Fruit fly (Drosophila melanogaster) whole organism, embryonic: ENCODE measurements around the gene CG5608.

Source experiments
- CG11695 ChIP-seq: fragments of 200-800 bp; sonication (Bioruptor generic); IDR thresholded peaks from 3 replicates; pipeline ENCODE4 v1.3.6; 2022; ENCODE audit warnings: missing biosample characterization, missing genetic modification characterization
- CG13624 ChIP-seq: fragments of 200-800 bp; sonication (Bioruptor generic); optimal IDR thresholded peaks from 2 replicates; lab custom pipeline; 2016; ENCODE audit warnings: missing biosample characterization, missing genetic modification characterization
- CG14860 ChIP-seq: fragments of 200-800 bp; sonication (Bioruptor generic); IDR thresholded peaks from 3 replicates; pipeline ENCODE4 v1.3.6; 2022; ENCODE audit warnings: missing biosample characterization, missing genetic modification characterization; ENCODE audit not compliant: partially characterized antibody
- CG17612 ChIP-seq: fragments of 200-800 bp; sonication (Bioruptor generic); IDR thresholded peaks from 2 replicates; pipeline ENCODE4 v1.3.6; 2022; ENCODE audit warnings: missing biosample characterization, missing genetic modification characterization
- CG2199 ChIP-seq: fragments of 200-800 bp; sonication (Bioruptor generic); IDR thresholded peaks from 3 replicates; pipeline ENCODE4 v1.3.6; 2022; ENCODE audit warnings: missing biosample characterization, missing genetic modification characterization
- CG2712 ChIP-seq: fragments of 200-800 bp; optimal IDR thresholded peaks from 3 replicates; lab custom pipeline; 2019; ENCODE audit warnings: missing biosample characterization, mild to moderate bottlenecking, missing genetic modification characterization, moderate library complexity
- CG30403 ChIP-seq: fragments of 200-800 bp; sonication (Bioruptor generic); optimal IDR thresholded peaks from 3 replicates; lab custom pipeline; 2016; ENCODE audit warnings: missing biosample characterization, missing genetic modification characterization
- CG34224 ChIP-seq: fragments of 200-800 bp; sonication (Bioruptor generic); IDR thresholded peaks from 3 replicates; pipeline ENCODE4 v1.3.6; 2022; ENCODE audit warnings: missing biosample characterization, missing genetic modification characterization; ENCODE audit not compliant: partially characterized antibody
- CG4730 ChIP-seq: fragments of 200-800 bp; sonication (Bioruptor generic); IDR thresholded peaks from 2 replicates; pipeline ENCODE4 v1.3.6; 2022; ENCODE audit warnings: missing biosample characterization, missing genetic modification characterization
- CG4854 ChIP-seq: fragments of 200-800 bp; sonication (Bioruptor generic); optimal IDR thresholded peaks from 2 replicates; lab custom pipeline; 2016; ENCODE audit warnings: missing biosample characterization, missing genetic modification characterization, inconsistent platforms
- CG6765 ChIP-seq: fragments of 200-800 bp; sonication (Bioruptor generic); optimal IDR thresholded peaks from 3 replicates; lab custom pipeline; 2017; ENCODE audit warnings: missing biosample characterization, mild to moderate bottlenecking, missing genetic modification characterization
- CG7786 ChIP-seq: fragments of 200-800 bp; sonication (Bioruptor generic); optimal IDR thresholded peaks from 2 replicates; lab custom pipeline; 2016; ENCODE audit warnings: missing biosample characterization, missing genetic modification characterization
- CG7928 ChIP-seq: fragments of 200-800 bp; sonication (Bioruptor generic); optimal IDR thresholded peaks from 2 replicates; lab custom pipeline; 2017; ENCODE audit warnings: missing biosample characterization, mild to moderate bottlenecking, missing genetic modification characterization
- CG7987 ChIP-seq: fragments of 200-800 bp; sonication (Bioruptor generic); optimal IDR thresholded peaks from 2 replicates; lab custom pipeline; 2018; ENCODE audit warnings: missing biosample characterization, mild to moderate bottlenecking, missing genetic modification characterization, moderate library complexity
- CkIIα-i1 ChIP-seq: fragments of 200-800 bp; sonication (Bioruptor generic); IDR thresholded peaks from 2 replicates; pipeline ENCODE4 v1.3.6; 2022; ENCODE audit warnings: missing biosample characterization, missing genetic modification characterization
- D19A ChIP-seq: fragments of 200-800 bp; optimal IDR thresholded peaks from 3 replicates; lab custom pipeline; 2019; ENCODE audit warnings: missing biosample characterization, mild to moderate bottlenecking, missing genetic modification characterization, moderate library complexity
- Deaf1 ChIP-seq: fragments of 200-800 bp; optimal IDR thresholded peaks from 3 replicates; lab custom pipeline; 2019; ENCODE audit warnings: missing biosample characterization, mild to moderate bottlenecking, missing genetic modification characterization, moderate library complexity
- Dp ChIP-seq: fragments of 200-800 bp; sonication (Bioruptor generic); optimal IDR thresholded peaks from 2 replicates; lab custom pipeline; 2018; ENCODE audit warnings: missing biosample characterization, mild to moderate bottlenecking, missing genetic modification characterization, moderate library complexity
- Ets65A ChIP-seq: fragments of 200-800 bp; sonication (Bioruptor generic); peaks from one replicate; lab custom pipeline; 2016; ENCODE audit warnings: missing biosample characterization, missing genetic modification characterization
- Gsc ChIP-seq: fragments of 200-800 bp; sonication (Bioruptor generic); IDR thresholded peaks from 2 replicates; pipeline ENCODE4 v1.3.6; 2022; ENCODE audit warnings: missing biosample characterization, missing genetic modification characterization
- HLH4C ChIP-seq: fragments of 200-800 bp; sonication (Bioruptor generic); IDR thresholded peaks from 3 replicates; pipeline ENCODE4 v1.3.6; 2022; ENCODE audit warnings: missing biosample characterization, missing genetic modification characterization; ENCODE audit not compliant: partially characterized antibody
- Hr78 ChIP-seq, 2 experiments: fragments of 200-800 bp in 1 of 2; fragments of >200 bp in 1 of 2; sonication (Bioruptor generic) in 1 of 2; optimal IDR thresholded peaks; 2 replicates each; lab custom pipeline; 2017 to 2019; ENCODE audit warnings: missing biosample characterization in 2 of 2, missing genetic modification characterization in 2 of 2, mild to moderate bottlenecking in 1 of 2, moderate library complexity in 1 of 2
- Opbp ChIP-seq: fragments of 200-800 bp; sonication (Bioruptor generic); IDR thresholded peaks from 3 replicates; pipeline ENCODE4 v1.3.6; 2022; ENCODE audit warnings: missing biosample characterization, missing genetic modification characterization; ENCODE audit not compliant: partially characterized antibody
- Rfx ChIP-seq: fragments of 200-800 bp; sonication (Bioruptor generic); IDR thresholded peaks from 2 replicates; pipeline ENCODE4 v1.3.6; 2022; ENCODE audit warnings: missing biosample characterization, missing genetic modification characterization
- Rx ChIP-seq: fragments of 200-800 bp; sonication (Bioruptor generic); IDR thresholded peaks from 2 replicates; pipeline ENCODE4 v1.3.6; 2022; ENCODE audit warnings: missing biosample characterization, missing genetic modification characterization
- Scr ChIP-seq: fragments of 200-800 bp; sonication (Bioruptor generic); IDR thresholded peaks from 2 replicates; pipeline ENCODE4 v1.3.6; 2022; ENCODE audit warnings: missing biosample characterization, missing genetic modification characterization; ENCODE audit not compliant: partially characterized antibody
- ab ChIP-seq: fragments of 200-800 bp; sonication (Bioruptor generic); optimal IDR thresholded peaks from 2 replicates; lab custom pipeline; 2016; ENCODE audit warnings: missing biosample characterization, missing genetic modification characterization
- ac ChIP-seq: fragments of 200-800 bp; sonication (Bioruptor generic); optimal IDR thresholded peaks from 3 replicates; lab custom pipeline; 2017; ENCODE audit warnings: missing biosample characterization, mild to moderate bottlenecking, missing genetic modification characterization
- ash1 ChIP-seq: fragments of 200-800 bp; sonication (Bioruptor generic); optimal IDR thresholded peaks from 2 replicates; lab custom pipeline; 2018; ENCODE audit warnings: missing biosample characterization, mild to moderate bottlenecking, missing genetic modification characterization
- bcd ChIP-seq: fragments of 200-800 bp; sonication (Bioruptor generic); optimal IDR thresholded peaks from 2 replicates; lab custom pipeline; 2017; ENCODE audit warnings: missing biosample characterization, mild to moderate bottlenecking, missing genetic modification characterization
- btn ChIP-seq: fragments of 200-800 bp; sonication (Bioruptor generic); optimal IDR thresholded peaks from 2 replicates; lab custom pipeline; 2016; ENCODE audit warnings: missing biosample characterization, missing genetic modification characterization
- chinmo ChIP-seq: fragments of 200-800 bp; sonication (Bioruptor generic); IDR thresholded peaks from 4 replicates; pipeline ENCODE4 v1.3.6; 2022; ENCODE audit warnings: missing biosample characterization, missing genetic modification characterization; ENCODE audit not compliant: partially characterized antibody
- chm ChIP-seq: fragments of 200-800 bp; sonication (Bioruptor generic); IDR thresholded peaks from 2 replicates; pipeline ENCODE4 v1.3.6; 2022; ENCODE audit warnings: missing biosample characterization, missing genetic modification characterization
- corto ChIP-seq: fragments of 200-800 bp; sonication (Bioruptor generic); optimal IDR thresholded peaks from 2 replicates; lab custom pipeline; 2016; ENCODE audit warnings: missing biosample characterization, mild to moderate bottlenecking, missing genetic modification characterization, moderate library complexity
- crol ChIP-seq: fragments of 200-800 bp; sonication (Bioruptor generic); IDR thresholded peaks from 2 replicates; pipeline ENCODE4 v1.3.6; 2022; ENCODE audit warnings: missing biosample characterization, missing genetic modification characterization
- dmrt11E ChIP-seq: fragments of 200-800 bp; sonication (Bioruptor generic); optimal IDR thresholded peaks from 3 replicates; lab custom pipeline; 2018; ENCODE audit warnings: missing biosample characterization, mild to moderate bottlenecking, missing genetic modification characterization, moderate library complexity
- dpn ChIP-seq, 2 experiments: fragments of 200-800 bp; sonication (Bioruptor generic); optimal IDR thresholded peaks; 3 replicates each; lab custom pipeline; 2016; ENCODE audit warnings: missing biosample characterization in 2 of 2, missing genetic modification characterization in 2 of 2
- ems ChIP-seq: fragments of 200-800 bp; sonication (Bioruptor generic); optimal IDR thresholded peaks from 3 replicates; lab custom pipeline; 2016; ENCODE audit warnings: missing biosample characterization, missing genetic modification characterization
- en ChIP-seq: fragments of 200-800 bp; sonication (Bioruptor generic); optimal IDR thresholded peaks from 2 replicates; lab custom pipeline; 2016; ENCODE audit warnings: missing biosample characterization, missing genetic modification characterization
- fd64A ChIP-seq: fragments of 200-800 bp; sonication (Bioruptor generic); optimal IDR thresholded peaks from 3 replicates; lab custom pipeline; 2018; ENCODE audit warnings: missing biosample characterization, mild to moderate bottlenecking, missing genetic modification characterization
- ken ChIP-seq: fragments of 200-800 bp; sonication (Bioruptor generic); IDR thresholded peaks from 3 replicates; pipeline ENCODE4 v1.3.6; 2022; ENCODE audit warnings: missing biosample characterization, missing genetic modification characterization
- klu ChIP-seq: fragments of 200-800 bp; sonication (Bioruptor generic); IDR thresholded peaks from 2 replicates; pipeline ENCODE4 v1.3.6; 2022; ENCODE audit warnings: missing biosample characterization, missing genetic modification characterization
- lmd ChIP-seq: fragments of 200-800 bp; sonication (Bioruptor generic); IDR thresholded peaks from 2 replicates; pipeline ENCODE4 v1.3.6; 2022; ENCODE audit warnings: missing biosample characterization, missing genetic modification characterization
- lola ChIP-seq, 3 experiments: fragments of >200 bp in 2 of 3; fragments of 200-800 bp in 1 of 3; sonication (Bioruptor generic) in 1 of 3; optimal IDR thresholded peaks; 2 replicates each; lab custom pipeline; 2017 to 2019; ENCODE audit warnings: missing biosample characterization in 3 of 3, missing genetic modification characterization in 3 of 3, mild to moderate bottlenecking in 1 of 3, moderate library complexity in 1 of 3
- prd ChIP-seq, 3 experiments: fragments of >200 bp in 2 of 3; fragments of 200-800 bp in 1 of 3; sonication (Bioruptor generic) in 1 of 3; optimal IDR thresholded peaks in 2 of 3; IDR thresholded peaks in 1 of 3; 2 replicates in 2 of 3; 3 replicates in 1 of 3; pipeline versions ENCODE4 v1.3.6 to Lab custom; 2017 to 2022; ENCODE audit warnings: missing biosample characterization in 1 of 3, missing genetic modification characterization in 1 of 3
- sd ChIP-seq: fragments of 200-800 bp; sonication (Bioruptor generic); optimal IDR thresholded peaks from 3 replicates; lab custom pipeline; 2018; ENCODE audit warnings: missing biosample characterization, mild to moderate bottlenecking, missing genetic modification characterization, moderate library complexity
- tin ChIP-seq: fragments of 200-800 bp; sonication (Bioruptor generic); optimal IDR thresholded peaks from 3 replicates; lab custom pipeline; 2016; ENCODE audit warnings: missing biosample characterization, missing genetic modification characterization
- vnd ChIP-seq: fragments of 200-800 bp; sonication (Bioruptor generic); IDR thresholded peaks from 3 replicates; pipeline ENCODE4 v1.3.6; 2022; ENCODE audit warnings: missing biosample characterization, missing genetic modification characterization; ENCODE audit not compliant: partially characterized antibody
- vvl ChIP-seq: fragments of 200-800 bp; sonication (Bioruptor generic); IDR thresholded peaks from 2 replicates; pipeline ENCODE4 v1.3.6; 2022; ENCODE audit warnings: missing biosample characterization, missing genetic modification characterization

CG5608 gene

dm6 chr3R:12439401-12440143 lies 25.5 kb downstream of the CG5608 start, which contains the start of gene Desat1 (continued):
- no peak for TF ChIP-seq Gsc
- TF ChIP-seq ken: no peak
- peak; percentile 14 for TF ChIP-seq CG6765 (GFP tag; lab: Kevin White, UChicago)
- TF ChIP-seq fd64A: no peak
- no peak for TF ChIP-seq CG2199
- no peak for TF ChIP-seq ab (GFP tag; lab: Kevin White, UChicago)
- TF ChIP-seq lola (GFP tag; optimal IDR thresholded peaks at IDR 0.05; lab: Kevin White, UChicago): no peak
- TF ChIP-seq D19A (tag; lab: Kevin White, UChicago): peak; percentile 55
- no peak for TF ChIP-seq bcd (GFP tag; lab: Kevin White, UChicago)
- no peak for TF ChIP-seq ac
- TF ChIP-seq CG4730 (GFP tag; lab: Robert Waterston, UW): no peak
- TF ChIP-seq Ets65A (GFP tag; lab: Kevin White, UChicago): no peak
- TF ChIP-seq ems (GFP tag; lab: Kevin White, UChicago): no peak
- TF ChIP-seq Rfx (GFP tag; lab: Robert Waterston, UW): no peak
- TF ChIP-seq vvl: no peak
- no peak for TF ChIP-seq CkIIα-i1 (GFP tag; lab: Robert Waterston, UW)
- TF ChIP-seq Dp: peak; percentile 58
- no peak for TF ChIP-seq CG7786 (GFP tag; lab: Kevin White, UChicago)
- no peak for TF ChIP-seq CG7928
- peak; percentile 38 for TF ChIP-seq CG2712 (tag; lab: Kevin White, UChicago)
- no peak for TF ChIP-seq tin (GFP tag; lab: Kevin White, UChicago)
- no peak for TF ChIP-seq crol
- TF ChIP-seq corto: no peak
- TF ChIP-seq dpn (GFP tag; optimal IDR thresholded peaks at IDR 0.05; lab: Kevin White, UChicago): no peak
- no peak for TF ChIP-seq CG17612 (GFP tag; lab: Robert Waterston, UW)
- TF ChIP-seq btn (GFP tag; lab: Kevin White, UChicago): no peak
- peak; percentile 80 for TF ChIP-seq CG7987 (GFP tag; lab: Kevin White, UChicago)
- TF ChIP-seq ash1 (GFP tag; lab: Kevin White, UChicago): no peak
- no peak for TF ChIP-seq klu (GFP tag; lab: Robert Waterston, UW)
- TF ChIP-seq chm: no peak
- peak; percentile 90 for TF ChIP-seq vnd (GFP tag; lab: Robert Waterston, UW)
- peak; percentile 89; the same call in 3 of the 4 replicates for TF ChIP-seq chinmo (GFP tag; lab: Robert Waterston, UW)
- peak; percentile 93 for TF ChIP-seq Opbp (GFP tag; lab: Robert Waterston, UW)
- no peak for TF ChIP-seq dmrt11E (tag; lab: Kevin White, UChicago)
- TF ChIP-seq CG4854 (GFP tag; lab: Kevin White, UChicago): no peak
- TF ChIP-seq CG34224: peak; percentile 94
- peak; percentile 29 for TF ChIP-seq CG13624 (GFP tag; lab: Kevin White, UChicago)
- TF ChIP-seq CG11695 (GFP tag; lab: Robert Waterston, UW): no peak
- peak; percentile 81 for TF ChIP-seq CG14860
- peak; percentile 89 for TF ChIP-seq HLH4C (GFP tag; lab: Robert Waterston, UW)
- no peak for TF ChIP-seq prd (optimal IDR thresholded peaks at IDR 0.05; lab: Kevin White, UChicago)
- no peak for TF ChIP-seq prd (GFP tag; IDR thresholded peaks at IDR 0.05; lab: Robert Waterston, UW)
- no peak for TF ChIP-seq lmd (GFP tag; lab: Robert Waterston, UW)
- peak in 1 of 2 experiments; percentile 41 for TF ChIP-seq Hr78 (GFP tag; optimal IDR thresholded peaks at IDR 0.05; lab: Kevin White, UChicago)
- TF ChIP-seq Rx (GFP tag; lab: Robert Waterston, UW): no peak
- no peak for TF ChIP-seq Deaf1
- peak; percentile 91 for TF ChIP-seq Scr (GFP tag; lab: Robert Waterston, UW)
- peak; percentile 8 for TF ChIP-seq CG30403 (GFP tag; lab: Kevin White, UChicago)
- TF ChIP-seq en (GFP tag; lab: Kevin White, UChicago): no peak
- TF ChIP-seq sd (tag; lab: Kevin White, UChicago): peak; percentile 29
